Fruit fly (Drosophila melanogaster) whole organism, prepupa: ENCODE measurements around the gene CG9289.
A peak's percentile ranks its signal among the peaks of the same experiment; 100 is the strongest.

Source experiments
- Blimp-1 ChIP-seq: fragments of 200-800 bp; sonication (Bioruptor generic); optimal IDR thresholded peaks from 3 replicates; lab custom pipeline; 2017; ENCODE audit warnings: missing biosample characterization, missing genetic modification characterization, mild to moderate bottlenecking, moderate library complexity, missing genetic modification reagents
- CG10631 ChIP-seq: fragments of 200-800 bp; sonication (Bioruptor generic); optimal IDR thresholded peaks from 2 replicates; lab custom pipeline; 2016; ENCODE audit warnings: missing biosample characterization, missing genetic modification characterization
- CG11294 ChIP-seq: fragments of 200-800 bp; sonication (Bioruptor generic); IDR thresholded peaks from 2 replicates; pipeline ENCODE4 v1.3.6; 2022; ENCODE audit warnings: missing biosample characterization, missing genetic modification characterization
- CG11762 ChIP-seq: fragments of 200-800 bp; sonication (Bioruptor generic); optimal IDR thresholded peaks from 3 replicates; lab custom pipeline; 2016; ENCODE audit warnings: missing biosample characterization, missing genetic modification characterization; ENCODE audit not compliant: insufficient read depth
- CG11902 ChIP-seq: fragments of 200-800 bp; sonication (Bioruptor generic); optimal IDR thresholded peaks from 3 replicates; lab custom pipeline; 2016; ENCODE audit warnings: missing biosample characterization, missing genetic modification characterization
- CG16779 ChIP-seq: fragments of 200-800 bp; sonication (Bioruptor generic); optimal IDR thresholded peaks from 3 replicates; lab custom pipeline; 2017; ENCODE audit warnings: missing biosample characterization, mild to moderate bottlenecking, missing genetic modification characterization
- CG3032 ChIP-seq: fragments of 200-800 bp; optimal IDR thresholded peaks from 2 replicates; lab custom pipeline; 2019; ENCODE audit warnings: missing biosample characterization, mild to moderate bottlenecking, missing genetic modification characterization, moderate library complexity
- CG34406 ChIP-seq: fragments of 200-800 bp; sonication (Bioruptor generic); optimal IDR thresholded peaks from 3 replicates; lab custom pipeline; 2016; ENCODE audit warnings: missing biosample characterization, missing genetic modification characterization
- CG3919 ChIP-seq: fragments of 200-800 bp; sonication (Bioruptor generic); optimal IDR thresholded peaks from 3 replicates; lab custom pipeline; 2016; ENCODE audit warnings: missing biosample characterization, missing genetic modification characterization
- CG6276 ChIP-seq: fragments of 200-800 bp; sonication (Bioruptor generic); optimal IDR thresholded peaks from 2 replicates; lab custom pipeline; 2017; ENCODE audit warnings: missing biosample characterization, mild to moderate bottlenecking, missing genetic modification characterization
- CG6792 ChIP-seq: fragments of 200-800 bp; sonication (Bioruptor generic); optimal IDR thresholded peaks from 3 replicates; lab custom pipeline; 2016; ENCODE audit warnings: missing biosample characterization, missing genetic modification characterization
- CG6808 ChIP-seq: fragments of 200-800 bp; sonication (Bioruptor generic); optimal IDR thresholded peaks from 3 replicates; lab custom pipeline; 2017; ENCODE audit warnings: missing biosample characterization, missing genetic modification characterization, mild to moderate bottlenecking, moderate library complexity, missing genetic modification reagents
- CG6854 ChIP-seq: fragments of 200-800 bp; sonication (Bioruptor generic); optimal IDR thresholded peaks from 2 replicates; lab custom pipeline; 2017; ENCODE audit warnings: missing biosample characterization, mild to moderate bottlenecking, missing genetic modification characterization
- CG8119 ChIP-seq: fragments of 200-800 bp; sonication (Bioruptor generic); IDR thresholded peaks from 3 replicates; pipeline ENCODE4 v1.3.6; 2022; ENCODE audit warnings: missing biosample characterization, missing genetic modification characterization
- CG8632 ChIP-seq: fragments of 200-800 bp; sonication (Bioruptor generic); optimal IDR thresholded peaks from 3 replicates; lab custom pipeline; 2016; ENCODE audit warnings: missing biosample characterization, missing genetic modification characterization
- CG9139 ChIP-seq: fragments of 200-800 bp; sonication (Bioruptor generic); optimal IDR thresholded peaks from 3 replicates; lab custom pipeline; 2017; ENCODE audit warnings: missing biosample characterization, mild to moderate bottlenecking, missing genetic modification characterization
- Eip75B ChIP-seq: fragments of 200-800 bp; sonication (Bioruptor generic); optimal IDR thresholded peaks from 3 replicates; lab custom pipeline; 2016; ENCODE audit warnings: missing biosample characterization, missing genetic modification characterization
- Eip78C ChIP-seq: fragments of 200-800 bp; sonication (Bioruptor generic); peaks from one replicate; lab custom pipeline; 2016; ENCODE audit warnings: missing biosample characterization, missing genetic modification characterization
- Eip93F ChIP-seq: fragments of 200-800 bp; sonication (Bioruptor generic); optimal IDR thresholded peaks from 2 replicates; lab custom pipeline; 2016; ENCODE audit warnings: missing biosample characterization, mild to moderate bottlenecking, missing genetic modification characterization
- Ets21C ChIP-seq: fragments of 200-800 bp; sonication (Bioruptor generic); optimal IDR thresholded peaks from 3 replicates; lab custom pipeline; 2016; ENCODE audit warnings: missing biosample characterization, missing genetic modification characterization
- Ets96B ChIP-seq: fragments of 200-800 bp; optimal IDR thresholded peaks from 2 replicates; lab custom pipeline; 2019; ENCODE audit warnings: missing biosample characterization, mild to moderate bottlenecking, missing genetic modification characterization, moderate library complexity
- Hr38 ChIP-seq: sonication (Bioruptor generic); optimal IDR thresholded peaks from 2 replicates; lab custom pipeline; 2016; ENCODE audit warnings: missing biosample characterization, missing genetic modification characterization
- Hr39 ChIP-seq: fragments of 200-800 bp; sonication (Bioruptor generic); optimal IDR thresholded peaks from 2 replicates; lab custom pipeline; 2016; ENCODE audit warnings: missing biosample characterization, missing genetic modification characterization
- Met ChIP-seq: fragments of 200-800 bp; sonication (Bioruptor generic); optimal IDR thresholded peaks from 3 replicates; lab custom pipeline; 2016; ENCODE audit warnings: missing biosample characterization, missing genetic modification characterization
- OdsH ChIP-seq: fragments of 200-800 bp; sonication (Bioruptor generic); optimal IDR thresholded peaks from 3 replicates; lab custom pipeline; 2016; ENCODE audit warnings: missing biosample characterization, missing genetic modification characterization
- Sox14 ChIP-seq: fragments of 200-800 bp; sonication (Bioruptor generic); optimal IDR thresholded peaks from 3 replicates; lab custom pipeline; 2016; ENCODE audit warnings: missing biosample characterization, missing genetic modification characterization
- Sox15 ChIP-seq: fragments of 200-800 bp; sonication (Bioruptor generic); optimal IDR thresholded peaks from 3 replicates; lab custom pipeline; 2016; ENCODE audit warnings: missing biosample characterization, missing genetic modification characterization
- eg ChIP-seq: fragments of 200-800 bp; sonication (Bioruptor generic); IDR thresholded peaks from 3 replicates; pipeline ENCODE4 v1.3.6; 2022; ENCODE audit warnings: missing biosample characterization, missing genetic modification characterization
- fd59A ChIP-seq: fragments of 200-800 bp; sonication (Bioruptor generic); optimal IDR thresholded peaks from 2 replicates; lab custom pipeline; 2017; ENCODE audit warnings: missing biosample characterization, mild to moderate bottlenecking, missing genetic modification characterization, missing genetic modification reagents
- fd85E ChIP-seq: fragments of 200-800 bp; sonication (Bioruptor generic); optimal IDR thresholded peaks from 3 replicates; lab custom pipeline; 2016; ENCODE audit warnings: missing biosample characterization, missing genetic modification characterization
- fkh ChIP-seq: fragments of 200-800 bp; sonication (Bioruptor generic); optimal IDR thresholded peaks from 3 replicates; lab custom pipeline; 2017; ENCODE audit warnings: missing biosample characterization, mild to moderate bottlenecking, missing genetic modification characterization, moderate library complexity
- net ChIP-seq: fragments of 200-800 bp; sonication (Bioruptor generic); optimal IDR thresholded peaks from 3 replicates; lab custom pipeline; 2016; ENCODE audit warnings: missing biosample characterization, missing genetic modification characterization
- salr ChIP-seq, 2 experiments: fragments of 200-800 bp; sonication (Bioruptor generic); optimal IDR thresholded peaks; 3 replicates each; lab custom pipeline; 2016 to 2018; ENCODE audit warnings: missing biosample characterization in 2 of 2, missing genetic modification characterization in 2 of 2, mild to moderate bottlenecking in 1 of 2
- spab ChIP-seq: fragments of 200-800 bp; sonication (Bioruptor generic); optimal IDR thresholded peaks from 2 replicates; lab custom pipeline; 2017; ENCODE audit warnings: missing biosample characterization, mild to moderate bottlenecking, missing genetic modification characterization, missing genetic modification reagents
- ss ChIP-seq, 2 experiments: fragments of 200-800 bp; sonication (Bioruptor generic); optimal IDR thresholded peaks; 2 replicates in 1 of 2; 3 replicates in 1 of 2; lab custom pipeline; 2017 to 2018; ENCODE audit warnings: mild to moderate bottlenecking in 2 of 2, missing biosample characterization in 2 of 2, missing genetic modification characterization in 2 of 2, moderate library complexity in 1 of 2
- svp ChIP-seq: fragments of 200-800 bp; sonication (Bioruptor generic); peaks from one replicate; lab custom pipeline; 2016; ENCODE audit warnings: missing biosample characterization, missing genetic modification characterization
- vri ChIP-seq: fragments of 200-800 bp; sonication (Bioruptor generic); optimal IDR thresholded peaks from 3 replicates; lab custom pipeline; 2016; ENCODE audit warnings: missing biosample characterization, mild to moderate bottlenecking, missing genetic modification characterization

The CG9289 gene

dm6 chr2L:8708399-8709077, 24.4 kb upstream of the CG9289 start (continued):
- peak; percentile 10 for TF ChIP-seq spab (GFP tag; lab: Kevin White, UChicago)

DNA sequence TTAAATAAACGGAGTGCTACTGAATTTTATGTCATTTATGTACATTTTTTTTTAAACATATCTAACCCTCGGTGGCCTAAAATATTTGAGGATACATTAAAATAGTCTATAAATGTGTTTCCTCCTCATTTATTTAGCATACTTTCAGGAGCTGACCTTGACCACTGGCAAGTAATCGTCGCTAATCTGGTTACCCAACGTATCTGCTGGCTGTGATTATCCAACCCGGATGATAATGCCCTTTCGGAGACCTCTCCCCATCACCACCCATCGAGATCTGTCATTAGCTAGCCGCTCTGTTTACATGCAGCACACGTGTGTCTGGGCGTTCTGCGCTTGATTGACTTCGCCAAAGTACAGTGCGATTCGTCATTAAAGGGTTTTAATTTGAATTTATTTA, 23.3 kb upstream of the CG9289 start:
- TF ChIP-seq fkh (GFP tag; lab: Kevin White, UChicago) = peak; percentile 33
- TF ChIP-seq CG3919 (GFP tag; lab: Kevin White, UChicago) = no peak
- peak; percentile 75 for TF ChIP-seq svp (GFP tag; lab: Kevin White, UChicago)

- peak; percentile 92 for TF ChIP-seq vri (GFP tag; lab: Kevin White, UChicago)
- TF ChIP-seq salr (GFP tag; optimal IDR thresholded peaks at IDR 0.05; lab: Kevin White, UChicago) = no peak
- TF ChIP-seq CG6276 = no peak
- TF ChIP-seq Ets96B (tag; lab: Kevin White, UChicago) = no peak
- TF ChIP-seq Eip93F (GFP tag; lab: Kevin White, UChicago) = peak; percentile 76
- TF ChIP-seq svp (GFP tag; lab: Kevin White, UChicago) = peak; percentile 94
- peak; percentile 34 for TF ChIP-seq fkh (GFP tag; lab: Kevin White, UChicago)
Observed at dm6 chr2L:8704648-8705622, 20.8 kb upstream of the CG9289 start, which contains the start of gene CatB. Gene CatB (plus strand): TSS chr2L:8705572.

dm6 chr2L:8702907-8703626, 18.9 kb upstream of the CG9289 start:
- TF ChIP-seq CG9139 (GFP tag; lab: Kevin White, UChicago) (no peak), Hr38 (GFP tag; lab: Kevin White, UChicago) (no peak), OdsH (GFP tag; lab: Kevin White, UChicago) (no peak), fd59A (GFP tag; lab: Kevin White, UChicago) (no peak), Eip78C (peak; percentile 57), Hr39 (GFP tag; lab: Kevin White, UChicago) (no peak), svp (GFP tag; lab: Kevin White, UChicago) (peak; percentile 97), CG10631 (no peak), CG34406 (no peak), CG3032 (tag; lab: Kevin White, UChicago) (no peak), CG8119 (no peak), CG11294 (GFP tag; lab: Robert Waterston, UW) (no peak)

DNA sequence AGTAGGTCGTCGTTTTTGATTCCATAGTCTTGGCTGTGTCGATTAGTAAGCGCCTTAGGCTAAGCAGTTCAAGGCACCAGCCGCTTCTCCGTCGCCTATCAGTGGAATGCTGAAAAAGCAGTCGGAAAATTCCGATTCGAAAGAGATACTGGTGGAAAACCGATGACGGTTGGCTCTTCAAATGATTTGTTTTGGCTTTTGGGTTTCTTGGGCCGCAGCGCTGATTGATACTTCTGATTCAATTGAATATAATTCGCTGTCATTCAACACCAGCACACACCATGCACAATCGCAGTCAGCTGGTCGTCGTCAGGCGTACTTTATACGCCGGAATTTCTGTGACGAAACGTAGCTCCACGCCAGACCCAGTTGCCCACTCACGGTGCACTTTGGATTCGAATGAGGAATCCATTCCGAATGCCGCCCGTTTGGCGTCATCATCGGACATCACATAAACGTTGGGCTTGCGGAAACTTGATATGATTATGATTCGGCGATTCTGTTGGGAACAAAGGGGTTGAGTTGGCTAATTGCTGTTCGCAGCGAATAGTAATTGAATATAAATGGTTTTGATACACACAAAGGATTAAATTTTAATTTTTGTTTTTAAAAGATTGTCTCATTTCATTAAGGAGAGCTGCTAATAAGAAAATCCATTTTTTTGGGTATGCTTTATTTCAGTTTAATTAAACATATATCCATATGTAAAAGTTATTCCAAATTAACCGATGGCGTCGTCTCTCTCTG, 16.9 kb upstream of the CG9289 start:
- no peak for TF ChIP-seq Met
- no peak for TF ChIP-seq CG11294 (GFP tag; lab: Robert Waterston, UW)
- no peak for TF ChIP-seq CG16779 (tag; lab: Kevin White, UChicago)
- no peak for TF ChIP-seq Sox14
- no peak for TF ChIP-seq fd85E (GFP tag; lab: Kevin White, UChicago)
- no peak for TF ChIP-seq CG6792 (GFP tag; lab: Kevin White, UChicago)
- TF ChIP-seq vri (GFP tag; lab: Kevin White, UChicago) = no peak
- TF ChIP-seq ss (GFP tag; optimal IDR thresholded peaks at IDR 0.05; lab: Kevin White, UChicago) = peak in 1 of 2 experiments; percentile 41
- peak; percentile 43 for TF ChIP-seq CG6808 (GFP tag; lab: Kevin White, UChicago)
- TF ChIP-seq Ets21C (GFP tag; lab: Kevin White, UChicago) = no peak
- no peak for TF ChIP-seq Hr39 (GFP tag; lab: Kevin White, UChicago)
- no peak for TF ChIP-seq CG6854 (GFP tag; lab: Kevin White, UChicago)
- no peak for TF ChIP-seq Blimp-1 (GFP tag; lab: Kevin White, UChicago)
- TF ChIP-seq fkh (GFP tag; lab: Kevin White, UChicago) = no peak
- TF ChIP-seq OdsH (GFP tag; lab: Kevin White, UChicago) = no peak
- no peak for TF ChIP-seq Eip75B
- TF ChIP-seq net (GFP tag; lab: Kevin White, UChicago) = no peak
- TF ChIP-seq CG11762 = no peak
- no peak for TF ChIP-seq CG8632
- no peak for TF ChIP-seq Hr38 (GFP tag; lab: Kevin White, UChicago)
- TF ChIP-seq CG11902 (GFP tag; lab: Kevin White, UChicago) = no peak
- TF ChIP-seq Sox15 = no peak
- TF ChIP-seq eg (GFP tag; lab: Robert Waterston, UW) = no peak
